Fruit fly (Drosophila melanogaster) whole organism, prepupa: ENCODE data around the gene GC.

ENCODE experiments used
- Blimp-1 ChIP-seq: fragments of 200-800 bp; sonication (Bioruptor generic); optimal IDR thresholded peaks from 3 replicates; lab custom pipeline; 2017; ENCODE audit warnings: missing biosample characterization, missing genetic modification characterization, mild to moderate bottlenecking, moderate library complexity, missing genetic modification reagents
- CG11294 ChIP-seq: fragments of 200-800 bp; sonication (Bioruptor generic); IDR thresholded peaks from 2 replicates; pipeline ENCODE4 v1.3.6; 2022; ENCODE audit warnings: missing biosample characterization, missing genetic modification characterization
- CG11762 ChIP-seq: fragments of 200-800 bp; sonication (Bioruptor generic); optimal IDR thresholded peaks from 3 replicates; lab custom pipeline; 2016; ENCODE audit warnings: missing biosample characterization, missing genetic modification characterization; ENCODE audit not compliant: insufficient read depth
- CG11902 ChIP-seq: fragments of 200-800 bp; sonication (Bioruptor generic); optimal IDR thresholded peaks from 3 replicates; lab custom pipeline; 2016; ENCODE audit warnings: missing biosample characterization, missing genetic modification characterization
- CG15336 ChIP-seq: fragments of 200-800 bp; sonication (Bioruptor generic); IDR thresholded peaks from 2 replicates; pipeline ENCODE4 v1.3.6; 2022; ENCODE audit warnings: missing biosample characterization, missing genetic modification characterization
- CG16779 ChIP-seq: fragments of 200-800 bp; sonication (Bioruptor generic); optimal IDR thresholded peaks from 3 replicates; lab custom pipeline; 2017; ENCODE audit warnings: missing biosample characterization, mild to moderate bottlenecking, missing genetic modification characterization
- CG3032 ChIP-seq: fragments of 200-800 bp; optimal IDR thresholded peaks from 2 replicates; lab custom pipeline; 2019; ENCODE audit warnings: missing biosample characterization, mild to moderate bottlenecking, missing genetic modification characterization, moderate library complexity
- CG32006 ChIP-seq: fragments of 200-800 bp; sonication (Bioruptor generic); optimal IDR thresholded peaks from 3 replicates; lab custom pipeline; 2017; ENCODE audit warnings: missing biosample characterization, mild to moderate bottlenecking, missing genetic modification characterization
- CG3919 ChIP-seq: fragments of 200-800 bp; sonication (Bioruptor generic); optimal IDR thresholded peaks from 3 replicates; lab custom pipeline; 2016; ENCODE audit warnings: missing biosample characterization, missing genetic modification characterization
- CG4318 ChIP-seq: fragments of 200-800 bp; sonication (Bioruptor generic); optimal IDR thresholded peaks from 3 replicates; lab custom pipeline; 2017; ENCODE audit warnings: missing biosample characterization, mild to moderate bottlenecking, missing genetic modification characterization
- CG6163 ChIP-seq: fragments of 200-800 bp; sonication (Bioruptor generic); IDR thresholded peaks from 3 replicates; pipeline ENCODE4 v1.3.6; 2022; ENCODE audit warnings: missing biosample characterization, missing genetic modification characterization
- CG6276 ChIP-seq: fragments of 200-800 bp; sonication (Bioruptor generic); optimal IDR thresholded peaks from 2 replicates; lab custom pipeline; 2017; ENCODE audit warnings: missing biosample characterization, mild to moderate bottlenecking, missing genetic modification characterization
- CG6808 ChIP-seq: fragments of 200-800 bp; sonication (Bioruptor generic); optimal IDR thresholded peaks from 3 replicates; lab custom pipeline; 2017; ENCODE audit warnings: missing biosample characterization, missing genetic modification characterization, mild to moderate bottlenecking, moderate library complexity, missing genetic modification reagents
- CG6854 ChIP-seq: fragments of 200-800 bp; sonication (Bioruptor generic); optimal IDR thresholded peaks from 2 replicates; lab custom pipeline; 2017; ENCODE audit warnings: missing biosample characterization, mild to moderate bottlenecking, missing genetic modification characterization
- CG8119 ChIP-seq: fragments of 200-800 bp; sonication (Bioruptor generic); IDR thresholded peaks from 3 replicates; pipeline ENCODE4 v1.3.6; 2022; ENCODE audit warnings: missing biosample characterization, missing genetic modification characterization
- CG8632 ChIP-seq: fragments of 200-800 bp; sonication (Bioruptor generic); optimal IDR thresholded peaks from 3 replicates; lab custom pipeline; 2016; ENCODE audit warnings: missing biosample characterization, missing genetic modification characterization
- Eip75B ChIP-seq: fragments of 200-800 bp; sonication (Bioruptor generic); optimal IDR thresholded peaks from 3 replicates; lab custom pipeline; 2016; ENCODE audit warnings: missing biosample characterization, missing genetic modification characterization
- Eip78C ChIP-seq: fragments of 200-800 bp; sonication (Bioruptor generic); peaks from one replicate; lab custom pipeline; 2016; ENCODE audit warnings: missing biosample characterization, missing genetic modification characterization
- Eip93F ChIP-seq: fragments of 200-800 bp; sonication (Bioruptor generic); optimal IDR thresholded peaks from 2 replicates; lab custom pipeline; 2016; ENCODE audit warnings: missing biosample characterization, mild to moderate bottlenecking, missing genetic modification characterization
- Ets21C ChIP-seq: fragments of 200-800 bp; sonication (Bioruptor generic); optimal IDR thresholded peaks from 3 replicates; lab custom pipeline; 2016; ENCODE audit warnings: missing biosample characterization, missing genetic modification characterization
- Gug ChIP-seq: fragments of 200-800 bp; sonication (Bioruptor generic); IDR thresholded peaks from 2 replicates; pipeline ENCODE4 v1.3.6; 2022; ENCODE audit warnings: missing biosample characterization, missing genetic modification characterization
- Hr38 ChIP-seq: sonication (Bioruptor generic); optimal IDR thresholded peaks from 2 replicates; lab custom pipeline; 2016; ENCODE audit warnings: missing biosample characterization, missing genetic modification characterization
- Hr39 ChIP-seq: fragments of 200-800 bp; sonication (Bioruptor generic); optimal IDR thresholded peaks from 2 replicates; lab custom pipeline; 2016; ENCODE audit warnings: missing biosample characterization, missing genetic modification characterization
- Lpt ChIP-seq: fragments of 200-800 bp; sonication (Bioruptor generic); optimal IDR thresholded peaks from 3 replicates; lab custom pipeline; 2016; ENCODE audit warnings: missing biosample characterization, missing genetic modification characterization
- Sox102F ChIP-seq: fragments of 200-800 bp; sonication (Bioruptor generic); optimal IDR thresholded peaks from 2 replicates; lab custom pipeline; 2016; ENCODE audit warnings: missing biosample characterization, mild to moderate bottlenecking, missing genetic modification characterization
- Sox14 ChIP-seq: fragments of 200-800 bp; sonication (Bioruptor generic); optimal IDR thresholded peaks from 3 replicates; lab custom pipeline; 2016; ENCODE audit warnings: missing biosample characterization, missing genetic modification characterization
- Sox15 ChIP-seq: fragments of 200-800 bp; sonication (Bioruptor generic); optimal IDR thresholded peaks from 3 replicates; lab custom pipeline; 2016; ENCODE audit warnings: missing biosample characterization, missing genetic modification characterization
- acj6 ChIP-seq: fragments of 200-800 bp; sonication (Bioruptor generic); optimal IDR thresholded peaks from 3 replicates; lab custom pipeline; 2016; ENCODE audit warnings: missing biosample characterization, missing genetic modification characterization
- dac ChIP-seq: fragments of 200-800 bp; sonication (Bioruptor generic); optimal IDR thresholded peaks from 2 replicates; lab custom pipeline; 2017; ENCODE audit warnings: missing biosample characterization, mild to moderate bottlenecking, missing genetic modification characterization
- dsx ChIP-seq: fragments of 200-800 bp; optimal IDR thresholded peaks from 3 replicates; lab custom pipeline; 2019; ENCODE audit warnings: missing biosample characterization, mild to moderate bottlenecking, missing genetic modification characterization, moderate library complexity; ENCODE audit not compliant: poor library complexity, severe bottlenecking
- eg ChIP-seq: fragments of 200-800 bp; sonication (Bioruptor generic); IDR thresholded peaks from 3 replicates; pipeline ENCODE4 v1.3.6; 2022; ENCODE audit warnings: missing biosample characterization, missing genetic modification characterization
- esn ChIP-seq: fragments of 200-800 bp; sonication (Bioruptor generic); optimal IDR thresholded peaks from 2 replicates; lab custom pipeline; 2016; ENCODE audit warnings: missing biosample characterization, mild to moderate bottlenecking, missing genetic modification characterization, moderate library complexity
- fd59A ChIP-seq: fragments of 200-800 bp; sonication (Bioruptor generic); optimal IDR thresholded peaks from 2 replicates; lab custom pipeline; 2017; ENCODE audit warnings: missing biosample characterization, mild to moderate bottlenecking, missing genetic modification characterization, missing genetic modification reagents
- fkh ChIP-seq: fragments of 200-800 bp; sonication (Bioruptor generic); optimal IDR thresholded peaks from 3 replicates; lab custom pipeline; 2017; ENCODE audit warnings: missing biosample characterization, mild to moderate bottlenecking, missing genetic modification characterization, moderate library complexity
- lz ChIP-seq: fragments of 200-800 bp; sonication (Bioruptor generic); optimal IDR thresholded peaks from 3 replicates; lab custom pipeline; 2016; ENCODE audit warnings: missing biosample characterization, missing genetic modification characterization
- net ChIP-seq: fragments of 200-800 bp; sonication (Bioruptor generic); optimal IDR thresholded peaks from 3 replicates; lab custom pipeline; 2016; ENCODE audit warnings: missing biosample characterization, missing genetic modification characterization
- ss ChIP-seq, 2 experiments: fragments of 200-800 bp; sonication (Bioruptor generic); optimal IDR thresholded peaks; 2 replicates in 1 of 2; 3 replicates in 1 of 2; lab custom pipeline; 2017 to 2018; ENCODE audit warnings: mild to moderate bottlenecking in 2 of 2, missing biosample characterization in 2 of 2, missing genetic modification characterization in 2 of 2, moderate library complexity in 1 of 2
- svp ChIP-seq: fragments of 200-800 bp; sonication (Bioruptor generic); peaks from one replicate; lab custom pipeline; 2016; ENCODE audit warnings: missing biosample characterization, missing genetic modification characterization
- topi ChIP-seq: fragments of 200-800 bp; sonication (Bioruptor generic); optimal IDR thresholded peaks from 3 replicates; lab custom pipeline; 2016; ENCODE audit warnings: missing biosample characterization, missing genetic modification characterization

Gene GC

dm6 chr3L:1609611-1610010, 19.5 kb downstream of the GC start (continued):
- TF ChIP-seq CG11294 (GFP tag; lab: Robert Waterston, UW) (no peak; the same call in 1 of the 2 replicates), Eip75B (no peak), fd59A (GFP tag; lab: Kevin White, UChicago) (no peak), Eip93F (GFP tag; lab: Kevin White, UChicago) (no peak), CG16779 (tag; lab: Kevin White, UChicago) (no peak), CG8632 (GFP tag; lab: Kevin White, UChicago) (no peak), CG8119 (GFP tag; lab: Robert Waterston, UW) (peak; percentile 28; the same call in 1 of the 3 replicates), CG3032 (no peak), ss (GFP tag; optimal IDR thresholded peaks at IDR 0.05; lab: Kevin White, UChicago) (no peak), Ets21C (GFP tag; lab: Kevin White, UChicago) (no peak), esn (no peak)

dm6 chr3L:1602833-1603128, 26.3 kb downstream of the GC start, which contains the start of the genes CG18170 and CG33791:
Gene CG18170, plus strand, starts transcription at chr3L:1602954.
Gene CG33791, plus strand, starts transcription at chr3L:1602954.
- TF ChIP-seq CG6276 (GFP tag; lab: Kevin White, UChicago): no peak
- TF ChIP-seq topi (GFP tag; lab: Kevin White, UChicago): no peak
- no peak for TF ChIP-seq Hr38 (GFP tag; lab: Kevin White, UChicago)
- TF ChIP-seq Gug (GFP tag; lab: Robert Waterston, UW): no peak
- TF ChIP-seq Sox14 (GFP tag; lab: Kevin White, UChicago): no peak
- TF ChIP-seq CG8632 (GFP tag; lab: Kevin White, UChicago): no peak
- TF ChIP-seq CG11762 (GFP tag; lab: Kevin White, UChicago): no peak
- no peak for TF ChIP-seq Blimp-1
- no peak for TF ChIP-seq CG3919 (GFP tag; lab: Kevin White, UChicago)
- no peak for TF ChIP-seq dac (GFP tag; lab: Kevin White, UChicago)
- no peak for TF ChIP-seq CG3032
- no peak for TF ChIP-seq Hr39
- TF ChIP-seq CG16779 (tag; lab: Kevin White, UChicago): no peak
- no peak for TF ChIP-seq Sox102F (GFP tag; lab: Kevin White, UChicago)
- no peak for TF ChIP-seq CG32006 (GFP tag; lab: Kevin White, UChicago)

dm6 chr3L:1602064-1602832, 26.9 kb downstream of the GC start, which contains the start of gene CG12104:
Gene CG12104, minus strand, starts transcription at chr3L:1602674.
- no peak for TF ChIP-seq Lpt (GFP tag; lab: Kevin White, UChicago)
- TF ChIP-seq Eip78C (GFP tag; lab: Kevin White, UChicago): peak; percentile 64
- TF ChIP-seq CG8632 (GFP tag; lab: Kevin White, UChicago): no peak
- TF ChIP-seq svp (GFP tag; lab: Kevin White, UChicago): peak; percentile 99
- TF ChIP-seq fkh (GFP tag; lab: Kevin White, UChicago): peak; percentile 77
- TF ChIP-seq CG11902 (GFP tag; lab: Kevin White, UChicago): no peak
- 0 out of 3 replicates have a peak, but pooled peaks have one; percentile 30 for TF ChIP-seq eg
- TF ChIP-seq CG4318 (GFP tag; lab: Kevin White, UChicago): no peak
- TF ChIP-seq ss (GFP tag; optimal IDR thresholded peaks at IDR 0.05; lab: Kevin White, UChicago): peak in 1 of 2 experiments; percentile 2
- TF ChIP-seq lz (GFP tag; lab: Kevin White, UChicago): no peak
- 0 out of 3 replicates have a peak, but pooled peaks have one; percentile 24 for TF ChIP-seq CG6163

- TF ChIP-seq net (GFP tag; lab: Kevin White, UChicago): peak; percentile 7
- TF ChIP-seq CG15336 (GFP tag; lab: Robert Waterston, UW): 0 out of 2 replicates have a peak, but pooled peaks have one; percentile 21
- peak; percentile 34 to 45 for TF ChIP-seq ss (GFP tag; optimal IDR thresholded peaks at IDR 0.05; lab: Kevin White, UChicago)
- TF ChIP-seq CG6854 (GFP tag; lab: Kevin White, UChicago): peak; percentile 26
- peak; percentile 32 for TF ChIP-seq CG6808 (GFP tag; lab: Kevin White, UChicago)
- TF ChIP-seq Sox15 (GFP tag; lab: Kevin White, UChicago): no peak
- TF ChIP-seq lz (GFP tag; lab: Kevin White, UChicago): no peak
- peak; percentile 75 for TF ChIP-seq svp (GFP tag; lab: Kevin White, UChicago)
- TF ChIP-seq dsx: peak; percentile 36
- TF ChIP-seq Sox102F (GFP tag; lab: Kevin White, UChicago): peak; percentile 6
- TF ChIP-seq CG6163: peak; percentile 79
- peak; percentile 20 for TF ChIP-seq Lpt (GFP tag; lab: Kevin White, UChicago)
- no peak for TF ChIP-seq fd59A (GFP tag; lab: Kevin White, UChicago)
- TF ChIP-seq Eip78C (GFP tag; lab: Kevin White, UChicago): peak; percentile 76
- peak; percentile 91 for TF ChIP-seq Blimp-1
- TF ChIP-seq Ets21C (GFP tag; lab: Kevin White, UChicago): no peak
- TF ChIP-seq acj6 (GFP tag; lab: Kevin White, UChicago): no peak
- TF ChIP-seq CG6276 (GFP tag; lab: Kevin White, UChicago): peak; percentile 42
- peak; percentile 31 for TF ChIP-seq Sox14 (GFP tag; lab: Kevin White, UChicago)
- TF ChIP-seq, all 60 proteins: peak for 14
These were observed 36.2 kb downstream of the GC start for dm6 chr3L:1592822-1593452.
